Fruit fly (Drosophila melanogaster) whole organism: Measurements from ENCODE around the gene GABA-B-R1.

Experiments
- CG8478 ChIP-seq: fragments of >200 bp; optimal IDR thresholded peaks from 2 replicates; lab custom pipeline; 2018; ENCODE audit warnings: inconsistent platforms
- Dll ChIP-seq: fragments of >200 bp; optimal IDR thresholded peaks from 2 replicates; lab custom pipeline; 2017
- EcR ChIP-seq, 2 experiments: fragments of >200 bp; optimal IDR thresholded peaks; 2 replicates each; lab custom pipeline; 2017; ENCODE audit warnings: missing biosample characterization in 2 of 2, missing genetic modification characterization in 2 of 2, missing genetic modification reagents in 2 of 2
- pan ChIP-seq: fragments of >200 bp; optimal IDR thresholded peaks from 2 replicates; lab custom pipeline; 2017
- psq ChIP-seq: fragments of >200 bp; optimal IDR thresholded peaks from 2 replicates; lab custom pipeline; 2017
- usp ChIP-seq: fragments of >200 bp; optimal IDR thresholded peaks from 2 replicates; lab custom pipeline; 2017; ENCODE audit warnings: missing biosample characterization, missing genetic modification characterization, mixed read lengths

DNA sequence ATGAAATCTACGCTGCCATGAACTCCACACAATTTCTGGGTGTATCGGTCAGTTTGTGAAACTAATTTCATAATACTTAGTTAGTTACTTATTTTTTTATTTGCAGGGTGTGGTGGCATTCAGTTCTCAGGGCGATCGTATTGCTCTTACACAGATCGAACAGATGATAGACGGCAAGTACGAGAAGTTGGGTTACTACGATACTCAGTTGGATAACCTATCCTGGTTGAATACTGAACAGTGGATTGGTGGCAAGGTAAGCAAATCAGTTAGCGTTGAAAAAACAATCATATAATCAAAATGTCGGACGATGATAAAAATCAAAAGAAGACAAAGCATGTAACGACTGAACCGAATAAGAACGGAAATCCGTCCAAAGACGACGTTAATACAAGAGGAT lies 10.5 kb downstream of the GABA-B-R1 start, which contains the start of gene CG33310:
- no peak for TF ChIP-seq usp
- no peak for TF ChIP-seq psq
- TF ChIP-seq pan: no peak
- TF ChIP-seq EcR (GFP tag; optimal IDR thresholded peaks at IDR 0.05; lab: Kevin White, UChicago): no peak
- no peak for TF ChIP-seq CG8478 (lab: Kevin White, UChicago)
- no peak for TF ChIP-seq Dll (lab: Kevin White, UChicago)
